Worm (Caenorhabditis elegans) whole organism, late embryonic: ENCODE measurements around the gene ndx-6.
A peak's percentile ranks its signal among the peaks of the same experiment; 100 is the strongest.

Experiments used
- C08G9.2 ChIP-seq: sonication (generic microtip); optimal IDR thresholded peaks from 2 replicates; lab custom pipeline; 2016; ENCODE audit warnings: mild to moderate bottlenecking, missing genetic modification characterization, moderate library complexity, missing compliant biosample characterization
- C38D4.7 ChIP-seq: fragments of 200-800 bp; sonication (Bioruptor generic); optimal IDR thresholded peaks from 2 replicates; lab custom pipeline; 2018; ENCODE audit warnings: mild to moderate bottlenecking, missing genetic modification characterization, moderate library complexity, missing compliant biosample characterization
- K02D7.2 ChIP-seq: sonication (generic microtip); optimal IDR thresholded peaks from 2 replicates; lab custom pipeline; 2017; ENCODE audit warnings: mild to moderate bottlenecking, missing genetic modification characterization, missing compliant biosample characterization
- K09A11.1 ChIP-seq: sonication (generic microtip); optimal IDR thresholded peaks from 2 replicates; lab custom pipeline; 2017; ENCODE audit warnings: antibody characterized with exemption, mild to moderate bottlenecking, missing genetic modification characterization, missing compliant biosample characterization; ENCODE audit not compliant: insufficient read depth
- T23F11.4 ChIP-seq: fragments of 200-800 bp; sonication (Bioruptor generic); optimal IDR thresholded peaks from 2 replicates; lab custom pipeline; 2018; ENCODE audit warnings: mild to moderate bottlenecking, missing genetic modification characterization, missing compliant biosample characterization
- ahr-1 ChIP-seq: sonication (generic microtip); optimal IDR thresholded peaks from 2 replicates; lab custom pipeline; 2016; ENCODE audit warnings: missing genetic modification characterization, missing compliant biosample characterization
- ceh-14 ChIP-seq: sonication (generic microtip); optimal IDR thresholded peaks from 2 replicates; lab custom pipeline; 2016; ENCODE audit warnings: missing genotype, missing genetic modification characterization, missing compliant biosample characterization
- ceh-18 ChIP-seq: sonication (generic microtip); optimal IDR thresholded peaks from 2 replicates; lab custom pipeline; 2016; ENCODE audit warnings: missing genetic modification characterization, missing compliant biosample characterization
- ceh-19 ChIP-seq: fragments of 200-800 bp; sonication (Bioruptor generic); optimal IDR thresholded peaks from 2 replicates; lab custom pipeline; 2018; ENCODE audit warnings: mild to moderate bottlenecking, missing genetic modification characterization, missing compliant biosample characterization
- ceh-2 ChIP-seq: sonication (generic microtip); optimal IDR thresholded peaks from 2 replicates; lab custom pipeline; 2016; ENCODE audit warnings: missing genotype, missing genetic modification characterization, missing compliant biosample characterization
- ceh-22 ChIP-seq: sonication (generic microtip); optimal IDR thresholded peaks from 2 replicates; lab custom pipeline; 2017; ENCODE audit warnings: missing biosample characterization, missing genetic modification characterization
- ceh-30 ChIP-seq: fragments of 150-350 bp; optimal IDR thresholded peaks from 2 replicates; lab custom pipeline; 2014; ENCODE audit warnings: missing biosample characterization, missing genetic modification characterization
- ceh-34 ChIP-seq: sonication (generic microtip); optimal IDR thresholded peaks from 2 replicates; lab custom pipeline; 2016; ENCODE audit warnings: mild to moderate bottlenecking, missing genetic modification characterization, missing compliant biosample characterization
- ceh-45 ChIP-seq: fragments of 200-800 bp; sonication (Bioruptor generic); IDR thresholded peaks from 2 replicates; pipeline ENCODE4 v1.3.6; 2022; ENCODE audit warnings: missing genetic modification reagents, missing genetic modification characterization, missing compliant biosample characterization
- ceh-6 ChIP-seq: fragments of 200-800 bp; sonication (Bioruptor generic); optimal IDR thresholded peaks from 2 replicates; lab custom pipeline; 2018; ENCODE audit warnings: mild to moderate bottlenecking, missing genetic modification characterization, missing compliant biosample characterization
- ceh-9 ChIP-seq: sonication (generic microtip); optimal IDR thresholded peaks from 2 replicates; lab custom pipeline; 2016; ENCODE audit warnings: mild to moderate bottlenecking, missing genetic modification characterization, inconsistent platforms, missing compliant biosample characterization
- che-1 ChIP-seq: sonication (generic microtip); optimal IDR thresholded peaks from 2 replicates; lab custom pipeline; 2016; ENCODE audit warnings: mild to moderate bottlenecking, missing genetic modification characterization, missing compliant biosample characterization
- dmd-4 ChIP-seq: sonication (generic microtip); optimal IDR thresholded peaks from 2 replicates; lab custom pipeline; 2016; ENCODE audit warnings: borderline replicate concordance, missing genetic modification characterization, missing compliant biosample characterization
- elt-2 ChIP-seq: sonication (generic microtip); optimal IDR thresholded peaks from 2 replicates; lab custom pipeline; 2016; ENCODE audit warnings: missing genetic modification reagents, missing genetic modification characterization, missing compliant biosample characterization
- elt-4 ChIP-seq: sonication (generic microtip); optimal IDR thresholded peaks from 2 replicates; lab custom pipeline; 2016; ENCODE audit warnings: missing genetic modification characterization, missing compliant biosample characterization
- ets-4 ChIP-seq: sonication (generic microtip); optimal IDR thresholded peaks from 2 replicates; lab custom pipeline; 2016; ENCODE audit warnings: missing genetic modification characterization, missing compliant biosample characterization
- fax-1 ChIP-seq: sonication (generic microtip); optimal IDR thresholded peaks from 2 replicates; lab custom pipeline; 2016; ENCODE audit warnings: missing genotype, missing genetic modification characterization, missing compliant biosample characterization
- fkh-10 ChIP-seq: fragments of 150-350 bp; optimal IDR thresholded peaks from 2 replicates; lab custom pipeline; 2014; ENCODE audit warnings: missing biosample characterization, missing genetic modification reagents, missing genetic modification characterization
- fkh-6 ChIP-seq: sonication (generic microtip); optimal IDR thresholded peaks from 2 replicates; lab custom pipeline; 2016; ENCODE audit warnings: missing genetic modification characterization, missing compliant biosample characterization
- gmeb-2 ChIP-seq: sonication (generic microtip); optimal IDR thresholded peaks from 2 replicates; lab custom pipeline; 2016; ENCODE audit warnings: missing genetic modification characterization, inconsistent platforms, missing compliant biosample characterization
- hlh-13 ChIP-seq: fragments of 200-800 bp; sonication (Bioruptor generic); optimal IDR thresholded peaks from 2 replicates; lab custom pipeline; 2018; ENCODE audit warnings: mild to moderate bottlenecking, missing genetic modification characterization, missing compliant biosample characterization
- hlh-15 ChIP-seq: sonication (generic microtip); optimal IDR thresholded peaks from 2 replicates; lab custom pipeline; 2016; ENCODE audit warnings: missing genetic modification characterization, missing compliant biosample characterization
- hlh-6 ChIP-seq: sonication (generic microtip); optimal IDR thresholded peaks from 2 replicates; lab custom pipeline; 2016; ENCODE audit warnings: missing genotype, missing genetic modification characterization, missing compliant biosample characterization
- hlh-8 ChIP-seq: sonication (generic microtip); optimal IDR thresholded peaks from 2 replicates; lab custom pipeline; 2016; ENCODE audit warnings: missing genotype, missing genetic modification characterization, missing compliant biosample characterization
- lim-6 ChIP-seq: sonication (generic microtip); optimal IDR thresholded peaks from 2 replicates; lab custom pipeline; 2016; ENCODE audit warnings: missing genetic modification characterization, missing compliant biosample characterization
- lin-11 ChIP-seq: fragments of 200-800 bp; sonication (Bioruptor generic); optimal IDR thresholded peaks from 2 replicates; lab custom pipeline; 2018; ENCODE audit warnings: mild to moderate bottlenecking, missing genetic modification characterization, missing compliant biosample characterization
- madf-2 ChIP-seq: sonication (generic microtip); optimal IDR thresholded peaks from 2 replicates; lab custom pipeline; 2017; ENCODE audit warnings: missing genetic modification characterization, missing compliant biosample characterization
- mec-3 ChIP-seq: sonication (generic microtip); optimal IDR thresholded peaks from 2 replicates; lab custom pipeline; 2016; ENCODE audit warnings: borderline replicate concordance, missing genetic modification characterization, missing compliant biosample characterization
- nhr-232 ChIP-seq: sonication (generic microtip); optimal IDR thresholded peaks from 2 replicates; lab custom pipeline; 2016; ENCODE audit warnings: missing genetic modification characterization, missing compliant biosample characterization
- npax-4 ChIP-seq: sonication (generic microtip); optimal IDR thresholded peaks from 2 replicates; lab custom pipeline; 2016; ENCODE audit warnings: missing genetic modification characterization, missing compliant biosample characterization
- odd-2 ChIP-seq: sonication (generic microtip); optimal IDR thresholded peaks from 2 replicates; lab custom pipeline; 2017; ENCODE audit warnings: antibody characterized with exemption, mild to moderate bottlenecking, missing genetic modification characterization, missing compliant biosample characterization
- pat-9 ChIP-seq: fragments of 200-800 bp; sonication (Bioruptor generic); optimal IDR thresholded peaks from 2 replicates; lab custom pipeline; 2018; ENCODE audit warnings: mild to moderate bottlenecking, missing genetic modification characterization, moderate library complexity, missing compliant biosample characterization
- pha-4 ChIP-seq: fragments of 150-350 bp; optimal IDR thresholded peaks from 2 replicates; lab custom pipeline; 2018; ENCODE audit warnings: missing biosample characterization, missing genetic modification reagents, missing genetic modification characterization
- pqm-1 ChIP-seq: sonication (generic microtip); optimal IDR thresholded peaks from 2 replicates; lab custom pipeline; 2016; ENCODE audit warnings: missing genetic modification characterization, missing compliant biosample characterization
- ref-2 ChIP-seq: sonication (generic microtip); optimal IDR thresholded peaks from 2 replicates; lab custom pipeline; 2016; ENCODE audit warnings: missing genetic modification characterization, missing compliant biosample characterization
- rnt-1 ChIP-seq: sonication (generic microtip); optimal IDR thresholded peaks from 2 replicates; lab custom pipeline; 2016; ENCODE audit warnings: missing genetic modification characterization, missing compliant biosample characterization
- sdc-2 ChIP-seq: sonication (generic microtip); optimal IDR thresholded peaks from 2 replicates; lab custom pipeline; 2016; ENCODE audit warnings: missing genotype, missing genetic modification characterization, missing compliant biosample characterization
- sox-2 ChIP-seq: fragments of 200-800 bp; sonication (Bioruptor generic); IDR thresholded peaks from 2 replicates; pipeline ENCODE4 v1.3.6; 2022; ENCODE audit warnings: missing genetic modification reagents, missing genetic modification characterization, missing compliant biosample characterization
- sox-4 ChIP-seq: sonication (generic microtip); optimal IDR thresholded peaks from 2 replicates; lab custom pipeline; 2017; ENCODE audit warnings: mild to moderate bottlenecking, missing genetic modification characterization, inconsistent platforms, missing compliant biosample characterization
- tbx-2 ChIP-seq: sonication (generic microtip); optimal IDR thresholded peaks from 2 replicates; lab custom pipeline; 2016; ENCODE audit warnings: missing genetic modification characterization, missing compliant biosample characterization
- tbx-7 ChIP-seq: sonication (generic microtip); optimal IDR thresholded peaks from 2 replicates; lab custom pipeline; 2016; ENCODE audit warnings: missing genotype, missing genetic modification characterization, missing compliant biosample characterization
- ttx-3 ChIP-seq: sonication (generic microtip); optimal IDR thresholded peaks from 2 replicates; lab custom pipeline; 2016; ENCODE audit warnings: missing genetic modification reagents, missing genetic modification characterization, missing compliant biosample characterization
- unc-3 ChIP-seq, 2 experiments: fragments of 200-800 bp in 1 of 2; sonication (Bioruptor generic) in 1 of 2; sonication (generic microtip) in 1 of 2; conservative IDR thresholded peaks in 1 of 2; optimal IDR thresholded peaks in 1 of 2; 2 replicates each; pipeline versions ENCODE4 v1.3.6 to Lab custom; 2016 to 2022; ENCODE audit warnings: missing compliant biosample characterization in 2 of 2, missing genetic modification characterization in 2 of 2, missing genetic modification reagents in 1 of 2
- unc-42 ChIP-seq: sonication (generic microtip); optimal IDR thresholded peaks from 2 replicates; lab custom pipeline; 2016; ENCODE audit warnings: missing genotype, missing genetic modification characterization, missing compliant biosample characterization
- unc-55 ChIP-seq: sonication (generic microtip); optimal IDR thresholded peaks from 2 replicates; lab custom pipeline; 2017; ENCODE audit warnings: missing biosample characterization, missing genetic modification reagents, missing genetic modification characterization
- unc-86 ChIP-seq: sonication (generic microtip); optimal IDR thresholded peaks from 2 replicates; lab custom pipeline; 2016; ENCODE audit warnings: missing genetic modification characterization, missing compliant biosample characterization
- zip-5 ChIP-seq: sonication (generic microtip); optimal IDR thresholded peaks from 2 replicates; lab custom pipeline; 2016; ENCODE audit warnings: missing genetic modification characterization, missing compliant biosample characterization
- ztf-16 ChIP-seq: sonication (generic microtip); optimal IDR thresholded peaks from 2 replicates; lab custom pipeline; 2017; ENCODE audit warnings: missing genetic modification characterization, missing compliant biosample characterization

The ndx-6 gene

DNA sequence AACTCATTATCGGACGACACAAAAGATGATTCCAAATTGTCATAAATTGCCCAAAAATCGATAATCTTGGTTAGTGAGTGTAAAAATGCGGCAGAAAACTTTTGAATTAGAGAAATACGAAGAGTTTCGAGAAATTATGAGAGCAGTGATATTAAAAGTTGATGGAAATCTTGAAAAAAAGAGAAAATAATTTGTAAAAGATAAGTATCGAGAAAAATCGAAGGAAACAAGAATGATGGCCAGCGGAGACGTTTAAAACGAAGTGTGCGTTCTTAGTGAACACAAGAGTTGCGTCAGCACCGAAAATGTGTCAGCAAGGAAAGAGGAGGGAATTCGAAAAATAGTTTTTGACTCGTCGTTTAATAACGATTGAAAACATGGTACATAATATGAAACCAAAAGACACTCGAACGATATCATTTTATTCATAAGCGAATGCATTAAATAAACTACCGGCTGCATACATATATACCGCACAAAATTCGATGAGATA, at the start of gene ndx-6:
Gene ndx-6, minus strand, starts transcription at position 51 of the 493 bp plus-strand sequence.
- TF ChIP-seq fkh-6 (peak; percentile 44), fkh-10 (GFP tag; lab: Kevin White, UChicago) (no peak), K02D7.2 (no peak), zip-5 (tag; lab: Kevin White, UChicago) (no peak), pha-4 (tag; lab: Kevin White, UChicago) (no peak), lin-11 (tag; lab: Kevin White, UChicago) (no peak), tbx-2 (peak; percentile 71), elt-4 (no peak), T23F11.4 (GFP tag; lab: Kevin White, UChicago) (no peak), K09A11.1 (no peak), unc-3 (GFP tag; conservative IDR thresholded peaks at IDR 0.05; lab: Robert Waterston, UW) (no peak), unc-3 (tag; optimal IDR thresholded peaks at IDR 0.05; lab: Kevin White, UChicago) (peak; percentile 58), fax-1 (tag; lab: Kevin White, UChicago) (no peak), ahr-1 (no peak), ceh-2 (tag; lab: Kevin White, UChicago) (no peak), ceh-14 (tag; lab: Kevin White, UChicago) (no peak), hlh-8 (tag; lab: Kevin White, UChicago) (peak; percentile 10), ceh-22 (tag; lab: Kevin White, UChicago) (no peak), lim-6 (tag; lab: Kevin White, UChicago) (no peak), madf-2 (tag; lab: Kevin White, UChicago) (no peak), mec-3 (tag; lab: Kevin White, UChicago) (no peak), hlh-13 (GFP tag; lab: Kevin White, UChicago) (no peak), ceh-19 (peak; percentile 53), hlh-15 (tag; lab: Kevin White, UChicago) (no peak), ceh-34 (peak; percentile 56), hlh-6 (tag; lab: Kevin White, UChicago) (no peak), ceh-45 (GFP tag; lab: Robert Waterston, UW) (no peak), che-1 (tag; lab: Kevin White, UChicago) (no peak), unc-42 (tag; lab: Kevin White, UChicago) (peak; percentile 44), ceh-9 (tag; lab: Kevin White, UChicago) (no peak), ceh-30 (tag; lab: Kevin White, UChicago) (no peak), npax-4 (tag; lab: Kevin White, UChicago) (no peak), pqm-1 (tag; lab: Kevin White, UChicago) (no peak), ztf-16 (tag; lab: Kevin White, UChicago) (no peak), nhr-232 (no peak), ceh-18 (tag; lab: Kevin White, UChicago) (peak; percentile 60), sox-2 (no peak), elt-2 (tag; lab: Kevin White, UChicago) (peak; percentile 91), gmeb-2 (tag; lab: Kevin White, UChicago) (no peak), rnt-1 (peak; percentile 43), sdc-2 (peak; percentile 11), tbx-7 (tag; lab: Kevin White, UChicago) (no peak), ceh-6 (GFP tag; lab: Kevin White, UChicago) (no peak), sox-4 (tag; lab: Kevin White, UChicago) (no peak), C38D4.7 (peak; percentile 16), ets-4 (peak; percentile 16), ttx-3 (tag; lab: Kevin White, UChicago) (peak; percentile 19), C08G9.2 (tag; lab: Kevin White, UChicago) (peak; percentile 14), odd-2 (tag; lab: Kevin White, UChicago) (no peak), unc-86 (peak; percentile 43), dmd-4 (no peak), ref-2 (tag; lab: Kevin White, UChicago) (peak; percentile 55), pat-9 (tag; lab: Kevin White, UChicago) (peak; percentile 42), unc-55 (GFP tag; lab: Kevin White, UChicago) (no peak)
